Fruit fly (Drosophila melanogaster) whole organism, embryonic: ENCODE data around the gene CG7139.

Source experiments
- Adf1 ChIP-seq: fragments of 200-800 bp; sonication (Bioruptor generic); IDR thresholded peaks from 2 replicates; pipeline ENCODE4 v1.3.6; 2022; ENCODE audit warnings: missing biosample characterization, missing genetic modification characterization
- CG10366 ChIP-seq: fragments of 200-800 bp; sonication (Bioruptor generic); IDR thresholded peaks from 2 replicates; pipeline ENCODE4 v1.3.6; 2022; ENCODE audit warnings: missing biosample characterization, missing genetic modification characterization
- CG11085 ChIP-seq: fragments of 200-800 bp; sonication (Bioruptor generic); IDR thresholded peaks from 2 replicates; pipeline ENCODE4 v1.3.6; 2022; ENCODE audit warnings: missing biosample characterization, missing genetic modification characterization
- CG11504 ChIP-seq: fragments of 200-800 bp; sonication (Bioruptor generic); optimal IDR thresholded peaks from 3 replicates; lab custom pipeline; 2019; ENCODE audit warnings: missing biosample characterization, mild to moderate bottlenecking, missing genetic modification characterization, moderate library complexity
- CG12219 ChIP-seq: fragments of 200-800 bp; sonication (Bioruptor generic); optimal IDR thresholded peaks from 3 replicates; lab custom pipeline; 2018; ENCODE audit warnings: missing biosample characterization, mild to moderate bottlenecking, missing genetic modification characterization
- CG13296 ChIP-seq: fragments of 200-800 bp; sonication (Bioruptor generic); optimal IDR thresholded peaks from 3 replicates; lab custom pipeline; 2018; ENCODE audit warnings: missing biosample characterization, mild to moderate bottlenecking, missing genetic modification characterization
- CG13424 ChIP-seq: fragments of 200-800 bp; sonication (Bioruptor generic); optimal IDR thresholded peaks from 2 replicates; lab custom pipeline; 2019; ENCODE audit warnings: missing biosample characterization, mild to moderate bottlenecking, missing genetic modification characterization, moderate library complexity
- CG14050 ChIP-seq: fragments of 200-800 bp; sonication (Bioruptor generic); IDR thresholded peaks from 3 replicates; pipeline ENCODE4 v1.3.6; 2022; ENCODE audit warnings: missing biosample characterization, missing genetic modification characterization
- CG14860 ChIP-seq: fragments of 200-800 bp; sonication (Bioruptor generic); IDR thresholded peaks from 3 replicates; pipeline ENCODE4 v1.3.6; 2022; ENCODE audit warnings: missing biosample characterization, missing genetic modification characterization; ENCODE audit not compliant: partially characterized antibody
- CG16779 ChIP-seq: fragments of 200-800 bp; sonication (Bioruptor generic); IDR thresholded peaks from 2 replicates; pipeline ENCODE4 v1.3.6; 2022; ENCODE audit warnings: missing biosample characterization, missing genetic modification characterization
- CG16863 ChIP-seq: fragments of 200-800 bp; sonication (Bioruptor generic); optimal IDR thresholded peaks from 3 replicates; lab custom pipeline; 2016; ENCODE audit warnings: missing biosample characterization, missing genetic modification characterization
- CG18764 ChIP-seq: fragments of 200-800 bp; sonication (Bioruptor generic); optimal IDR thresholded peaks from 3 replicates; lab custom pipeline; 2016; ENCODE audit warnings: missing biosample characterization, missing genetic modification characterization
- CG2120 ChIP-seq: fragments of 200-800 bp; sonication (Bioruptor generic); optimal IDR thresholded peaks from 3 replicates; lab custom pipeline; 2016; ENCODE audit warnings: missing biosample characterization, missing genetic modification characterization
- CG2199 ChIP-seq: fragments of 200-800 bp; sonication (Bioruptor generic); IDR thresholded peaks from 3 replicates; pipeline ENCODE4 v1.3.6; 2022; ENCODE audit warnings: missing biosample characterization, missing genetic modification characterization
- CG2712 ChIP-seq: fragments of 200-800 bp; optimal IDR thresholded peaks from 3 replicates; lab custom pipeline; 2019; ENCODE audit warnings: missing biosample characterization, mild to moderate bottlenecking, missing genetic modification characterization, moderate library complexity
- CG32532 ChIP-seq: fragments of 200-800 bp; sonication (Bioruptor generic); IDR thresholded peaks from 2 replicates; pipeline ENCODE4 v1.3.6; 2022; ENCODE audit warnings: missing biosample characterization, missing genetic modification characterization
- CG33213 ChIP-seq: fragments of 200-800 bp; sonication (Bioruptor generic); optimal IDR thresholded peaks from 3 replicates; lab custom pipeline; 2016; ENCODE audit warnings: missing biosample characterization, missing genetic modification characterization
- CG4404 ChIP-seq: fragments of 200-800 bp; sonication (Bioruptor generic); IDR thresholded peaks from 2 replicates; pipeline ENCODE4 v1.3.6; 2022; ENCODE audit warnings: missing biosample characterization, missing genetic modification characterization
- CG6175 ChIP-seq: fragments of 200-800 bp; sonication (Bioruptor generic); IDR thresholded peaks from 3 replicates; pipeline ENCODE4 v1.3.6; 2022; ENCODE audit warnings: missing biosample characterization, missing genetic modification characterization
- CG8089 ChIP-seq: fragments of 200-800 bp; sonication (Bioruptor generic); optimal IDR thresholded peaks from 3 replicates; lab custom pipeline; 2016; ENCODE audit warnings: missing biosample characterization, missing genetic modification characterization
- CG9876 ChIP-seq: fragments of 200-800 bp; sonication (Bioruptor generic); optimal IDR thresholded peaks from 2 replicates; lab custom pipeline; 2016; ENCODE audit warnings: missing biosample characterization, missing genetic modification characterization
- Dfd ChIP-seq, 2 experiments: fragments of >200 bp; optimal IDR thresholded peaks; 2 replicates each; lab custom pipeline; 2017; ENCODE audit warnings: missing biosample characterization in 2 of 2, missing genetic modification characterization in 2 of 2
- Dll ChIP-seq: fragments of 200-800 bp; sonication (Bioruptor generic); IDR thresholded peaks from 4 replicates; pipeline ENCODE4 v1.3.6; 2022; ENCODE audit warnings: missing biosample characterization, missing genetic modification characterization; ENCODE audit not compliant: partially characterized antibody
- GATAe ChIP-seq: fragments of 200-800 bp; sonication (Bioruptor generic); conservative IDR thresholded peaks from 2 replicates; pipeline ENCODE4 v1.3.6; 2022; ENCODE audit warnings: missing biosample characterization, missing genetic modification characterization
- HLH4C ChIP-seq: fragments of 200-800 bp; sonication (Bioruptor generic); IDR thresholded peaks from 3 replicates; pipeline ENCODE4 v1.3.6; 2022; ENCODE audit warnings: missing biosample characterization, missing genetic modification characterization; ENCODE audit not compliant: partially characterized antibody
- Hand ChIP-seq: fragments of 200-800 bp; sonication (Bioruptor generic); optimal IDR thresholded peaks from 2 replicates; lab custom pipeline; 2017; ENCODE audit warnings: mild to moderate bottlenecking, missing biosample characterization, missing genetic modification reagents, missing genetic modification characterization
- Hr3 ChIP-seq: fragments of 200-800 bp; sonication (Bioruptor generic); optimal IDR thresholded peaks from 3 replicates; lab custom pipeline; 2016; ENCODE audit warnings: missing biosample characterization, missing genetic modification characterization
- Lhr ChIP-seq: fragments of 200-800 bp; sonication (Bioruptor generic); optimal IDR thresholded peaks from 3 replicates; lab custom pipeline; 2017; ENCODE audit warnings: mild to moderate bottlenecking, missing biosample characterization, missing genetic modification reagents, missing genetic modification characterization
- NC2α ChIP-seq: fragments of 200-800 bp; sonication (Bioruptor generic); optimal IDR thresholded peaks from 2 replicates; lab custom pipeline; 2016; ENCODE audit warnings: missing biosample characterization, missing genetic modification characterization
- Poxn ChIP-seq: fragments of 200-800 bp; sonication (Bioruptor generic); IDR thresholded peaks from 2 replicates; pipeline ENCODE4 v1.3.6; 2022; ENCODE audit warnings: missing biosample characterization, missing genetic modification characterization
- Six4 ChIP-seq: fragments of 200-800 bp; sonication (Bioruptor generic); optimal IDR thresholded peaks from 2 replicates; lab custom pipeline; 2016; ENCODE audit warnings: missing biosample characterization, missing genetic modification characterization
- Stat92E ChIP-seq, 3 experiments: fragments of >200 bp in 2 of 3; fragments of 200-800 bp in 1 of 3; sonication (Bioruptor generic) in 1 of 3; optimal IDR thresholded peaks; 2 replicates each; lab custom pipeline; 2017 to 2019; ENCODE audit warnings: missing biosample characterization in 3 of 3, missing genetic modification characterization in 3 of 3, mild to moderate bottlenecking in 1 of 3, moderate library complexity in 1 of 3
- Usf ChIP-seq: fragments of 200-800 bp; sonication (Bioruptor generic); optimal IDR thresholded peaks from 2 replicates; lab custom pipeline; 2017; ENCODE audit warnings: missing genotype, missing biosample characterization, missing genetic modification characterization
- al ChIP-seq: fragments of 200-800 bp; sonication (Bioruptor generic); IDR thresholded peaks from 2 replicates; pipeline ENCODE4 v1.3.6; 2022; ENCODE audit warnings: missing biosample characterization, missing genetic modification characterization
- esg ChIP-seq: fragments of 200-800 bp; sonication (Bioruptor generic); conservative IDR thresholded peaks from 2 replicates; pipeline ENCODE4 v1.3.6; 2022; ENCODE audit warnings: missing biosample characterization, missing genetic modification characterization
- fd102C ChIP-seq: fragments of 200-800 bp; sonication (Bioruptor generic); optimal IDR thresholded peaks from 2 replicates; lab custom pipeline; 2018; ENCODE audit warnings: missing biosample characterization, mild to moderate bottlenecking, missing genetic modification characterization, moderate library complexity
- her ChIP-seq: fragments of 200-800 bp; sonication (Bioruptor generic); optimal IDR thresholded peaks from 2 replicates; lab custom pipeline; 2016; ENCODE audit warnings: missing biosample characterization, missing genetic modification characterization
- insv ChIP-seq, 2 experiments: fragments of 200-800 bp; sonication (Bioruptor generic); optimal IDR thresholded peaks; 3 replicates each; lab custom pipeline; 2016 to 2018; ENCODE audit warnings: missing biosample characterization in 2 of 2, missing genetic modification characterization in 2 of 2
- ken ChIP-seq: fragments of 200-800 bp; sonication (Bioruptor generic); IDR thresholded peaks from 3 replicates; pipeline ENCODE4 v1.3.6; 2022; ENCODE audit warnings: missing biosample characterization, missing genetic modification characterization
- knrl ChIP-seq: fragments of 200-800 bp; sonication (Bioruptor generic); IDR thresholded peaks from 3 replicates; pipeline ENCODE4 v1.3.6; 2022; ENCODE audit warnings: missing biosample characterization, missing genetic modification characterization; ENCODE audit not compliant: partially characterized antibody
- mld ChIP-seq: fragments of 200-800 bp; sonication (Bioruptor generic); IDR thresholded peaks from 3 replicates; pipeline ENCODE4 v1.3.6; 2022; ENCODE audit warnings: missing biosample characterization, missing genetic modification characterization; ENCODE audit not compliant: partially characterized antibody
- org-1 ChIP-seq: fragments of 200-800 bp; sonication (Bioruptor generic); optimal IDR thresholded peaks from 2 replicates; lab custom pipeline; 2017; ENCODE audit warnings: missing biosample characterization, missing genetic modification characterization
- sisA ChIP-seq: fragments of 200-800 bp; sonication (Bioruptor generic); IDR thresholded peaks from 2 replicates; pipeline ENCODE4 v1.3.6; 2022; ENCODE audit warnings: missing biosample characterization, missing genetic modification characterization
- sna ChIP-seq: fragments of 200-800 bp; sonication (Bioruptor generic); IDR thresholded peaks from 2 replicates; pipeline ENCODE4 v1.3.6; 2022; ENCODE audit warnings: missing biosample characterization, missing genetic modification characterization; ENCODE audit not compliant: partially characterized antibody
- sqz ChIP-seq: fragments of 200-800 bp; sonication (Bioruptor generic); optimal IDR thresholded peaks from 3 replicates; lab custom pipeline; 2018; ENCODE audit warnings: missing biosample characterization, mild to moderate bottlenecking, missing genetic modification characterization
- stwl ChIP-seq: fragments of 200-800 bp; sonication (Bioruptor generic); optimal IDR thresholded peaks from 3 replicates; lab custom pipeline; 2018; ENCODE audit warnings: missing biosample characterization, mild to moderate bottlenecking, missing genetic modification characterization, moderate library complexity
- tio ChIP-seq: fragments of 200-800 bp; sonication (Bioruptor generic); optimal IDR thresholded peaks from 2 replicates; lab custom pipeline; 2017; ENCODE audit warnings: missing biosample characterization, missing genetic modification characterization, inconsistent platforms
- toy ChIP-seq: fragments of 200-800 bp; sonication (Bioruptor generic); IDR thresholded peaks from 2 replicates; pipeline ENCODE4 v1.3.6; 2022; ENCODE audit warnings: missing biosample characterization, missing genetic modification characterization
- twi ChIP-seq: fragments of 200-800 bp; optimal IDR thresholded peaks from 2 replicates; lab custom pipeline; 2019; ENCODE audit warnings: missing biosample characterization, mild to moderate bottlenecking, missing genetic modification characterization, moderate library complexity

Gene CG7139

dm6 chr3L:22075706-22076398 lies 4.2 kb upstream of the CG7139 start, which contains the start of the genes CG7130 and RpLP0 (continued):
- TF ChIP-seq Dfd (GFP tag; optimal IDR thresholded peaks at IDR 0.05; lab: Kevin White, UChicago) (no peak), her (peak; percentile 89), HLH4C (GFP tag; lab: Robert Waterston, UW) (peak; percentile 55; the same call in 1 of the 3 replicates), CG16863 (peak; percentile 87), CG33213 (GFP tag; lab: Kevin White, UChicago) (peak; percentile 96), Stat92E (GFP tag; optimal IDR thresholded peaks at IDR 0.05; lab: Kevin White, UChicago) (peak in 1 of 3 experiments; percentile 63), Poxn (peak; percentile 50; the same call in 1 of the 2 replicates), insv (GFP tag; optimal IDR thresholded peaks at IDR 0.05; lab: Kevin White, UChicago) (peak in 1 of 2 experiments; percentile 77), CG8089 (peak; percentile 95), sna (peak; percentile 65; the same call in 1 of the 2 replicates), ken (GFP tag; lab: Robert Waterston, UW) (peak; percentile 90), Six4 (GFP tag; lab: Kevin White, UChicago) (peak; percentile 82), twi (peak; percentile 81), CG2120 (GFP tag; lab: Kevin White, UChicago) (peak; percentile 81), sisA (GFP tag; lab: Robert Waterston, UW) (peak; percentile 61), CG2712 (tag; lab: Kevin White, UChicago) (peak; percentile 87), CG2199 (GFP tag; lab: Robert Waterston, UW) (no peak), GATAe (GFP tag; lab: Robert Waterston, UW) (no peak), CG12219 (GFP tag; lab: Kevin White, UChicago) (peak; percentile 90), CG9876 (peak; percentile 94), mld (GFP tag; lab: Robert Waterston, UW) (no peak), Hand (GFP tag; lab: Kevin White, UChicago) (peak; percentile 82), tio (GFP tag; lab: Kevin White, UChicago) (peak; percentile 82), esg (peak; percentile 50), fd102C (GFP tag; lab: Kevin White, UChicago) (peak; percentile 57), CG18764 (peak; percentile 86), Adf1 (GFP tag; lab: Robert Waterston, UW) (peak; percentile 53), org-1 (GFP tag; lab: Kevin White, UChicago) (peak; percentile 91), CG16779 (peak; percentile 89), CG32532 (GFP tag; lab: Robert Waterston, UW) (peak; percentile 90), CG13296 (GFP tag; lab: Kevin White, UChicago) (peak; percentile 95), Dll (GFP tag; lab: Robert Waterston, UW) (peak; percentile 71; the same call in 3 of the 4 replicates), CG11085 (GFP tag; lab: Robert Waterston, UW) (peak; percentile 85), toy (0 out of 2 replicates have a peak, but pooled peaks have one; percentile 37), CG14050 (GFP tag; lab: Robert Waterston, UW) (peak; percentile 79), CG13424 (tag; lab: Kevin White, UChicago) (peak; percentile 80), Usf (GFP tag; lab: Kevin White, UChicago) (peak; percentile 84), stwl (tag; lab: Kevin White, UChicago) (peak; percentile 88), knrl (GFP tag; lab: Robert Waterston, UW) (peak; percentile 65), CG11504 (tag; lab: Kevin White, UChicago) (peak; percentile 83), CG6175 (peak; percentile 79; the same call in 2 of the 3 replicates), CG10366 (GFP tag; lab: Robert Waterston, UW) (peak; percentile 81), CG4404 (0 out of 2 replicates have a peak, but pooled peaks have one; percentile 26), Lhr (GFP tag; lab: Kevin White, UChicago) (peak; percentile 95), sqz (peak; percentile 87), Hr3 (peak; percentile 71), al (peak; percentile 57), CG14860 (GFP tag; lab: Robert Waterston, UW) (0 out of 3 replicates have a peak, but pooled peaks have one; percentile 18), NC2α (GFP tag; lab: Kevin White, UChicago) (peak; percentile 90)
